Fruit fly (Drosophila melanogaster): ENCODE data around the gene CG14106.
A peak's percentile ranks its signal among the peaks of the same experiment; 100 is the strongest.

Gene CG14106

DNA sequence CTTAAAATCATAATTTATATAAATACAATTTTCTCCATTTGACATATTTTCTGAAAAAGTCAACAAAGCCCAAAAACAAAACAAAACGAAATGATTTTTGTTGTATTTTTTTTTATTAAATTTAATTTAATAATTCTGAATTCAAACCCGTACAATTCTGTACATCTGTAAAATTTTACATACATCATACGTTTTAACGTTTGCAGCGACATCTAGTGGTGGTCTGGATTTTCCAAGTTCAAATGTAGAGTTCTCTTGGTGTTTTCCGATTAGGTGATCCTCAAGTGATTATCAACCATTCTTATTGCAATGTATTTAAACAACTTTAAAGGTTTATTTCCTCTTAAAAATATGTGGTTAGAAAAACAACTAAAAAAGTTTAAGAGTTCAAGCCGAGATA lies 14.5 kb downstream of the CG14106 start (continued):
- TF ChIP-seq dpn (GFP tag; optimal IDR thresholded peaks at IDR 0.05), result peak; percentile 24 to 63
- peak; percentile 57 for TF ChIP-seq trem (tag; optimal IDR thresholded peaks at IDR 0.05)
- peak; percentile 66 for TF ChIP-seq Chrac-16 (GFP tag; optimal IDR thresholded peaks at IDR 0.05)
- no peak for TF ChIP-seq esg (GFP tag; conservative IDR thresholded peaks at IDR 0.05)
- no peak for TF ChIP-seq pb (GFP tag; optimal IDR thresholded peaks at IDR 0.05)
- TF ChIP-seq BEAF-32 (GFP tag; optimal IDR thresholded peaks at IDR 0.05), result no peak
- peak; percentile 43 for TF ChIP-seq mam (GFP tag; optimal IDR thresholded peaks at IDR 0.05)
- peak; percentile 22 for TF ChIP-seq CG12769 (tag; optimal IDR thresholded peaks at IDR 0.05)
- peak; percentile 73 for TF ChIP-seq CG17829 (tag; optimal IDR thresholded peaks at IDR 0.05)
- peak; percentile 7 for TF ChIP-seq CG13424 (tag; optimal IDR thresholded peaks at IDR 0.05)
- TF ChIP-seq CG31441 (GFP tag; IDR thresholded peaks at IDR 0.05), result no peak
- no peak for TF ChIP-seq Stat92E (GFP tag; optimal IDR thresholded peaks at IDR 0.05)
- TF ChIP-seq dmrt11E (tag; optimal IDR thresholded peaks at IDR 0.05), result peak; percentile 19
- TF ChIP-seq zen (tag; optimal IDR thresholded peaks at IDR 0.05), result peak; percentile 83
- peak; percentile 22; the same call in 1 of the 2 replicates for TF ChIP-seq CG32772 (GFP tag; IDR thresholded peaks at IDR 0.05)
- TF ChIP-seq Dbx (GFP tag; IDR thresholded peaks at IDR 0.05), result peak; percentile 28; the same call in 1 of the 3 replicates
- peak; percentile 65; the same call in 1 of the 3 replicates for TF ChIP-seq CG2199 (GFP tag; IDR thresholded peaks at IDR 0.05)
- peak; percentile 20 for TF ChIP-seq Antp (GFP tag; optimal IDR thresholded peaks at IDR 0.05)
- no peak for TF ChIP-seq sna (GFP tag; IDR thresholded peaks at IDR 0.05; ENCODE audit: partially characterized antibody)
- TF ChIP-seq CG30403 (GFP tag; optimal IDR thresholded peaks at IDR 0.05), result peak; percentile 49
- TF ChIP-seq ind (GFP tag; optimal IDR thresholded peaks at IDR 0.05), result peak; percentile 33
- peak; percentile 59; the same call in 1 of the 2 replicates for TF ChIP-seq CG32532 (GFP tag; IDR thresholded peaks at IDR 0.05)
- peak; percentile 37 for TF ChIP-seq vvl (GFP tag; IDR thresholded peaks at IDR 0.05)
- no peak for TF ChIP-seq hb (GFP tag; IDR thresholded peaks at IDR 0.05; ENCODE audit: partially characterized antibody)
- peak; percentile 11 for TF ChIP-seq bab2 (GFP tag; optimal IDR thresholded peaks at IDR 0.05)
- no peak for TF ChIP-seq CG14667 (GFP tag; IDR thresholded peaks at IDR 0.05)
- TF ChIP-seq C15 (GFP tag; IDR thresholded peaks at IDR 0.05), result no peak
- TF ChIP-seq fd102C (GFP tag; optimal IDR thresholded peaks at IDR 0.05), result peak; percentile 51
- no peak for TF ChIP-seq dan (GFP tag; IDR thresholded peaks at IDR 0.05)
- TF ChIP-seq CG11504 (tag; optimal IDR thresholded peaks at IDR 0.05), result peak; percentile 44
- no peak for TF ChIP-seq gro (GFP tag; optimal IDR thresholded peaks at IDR 0.05)
- TF ChIP-seq CG12391 (tag; optimal IDR thresholded peaks at IDR 0.05), result peak; percentile 16
- peak; percentile 20 for TF ChIP-seq CG1647 (GFP tag; optimal IDR thresholded peaks at IDR 0.05)
- TF ChIP-seq amos (GFP tag; IDR thresholded peaks at IDR 0.05; ENCODE audit: partially characterized antibody), result peak; percentile 56
- peak; percentile 37 for TF ChIP-seq grau (tag; optimal IDR thresholded peaks at IDR 0.05)
- TF ChIP-seq pita (GFP tag; optimal IDR thresholded peaks at IDR 0.05), result peak; percentile 50
- TF ChIP-seq slbo (GFP tag; IDR thresholded peaks at IDR 0.05), result peak; percentile 64; the same call in 1 of the 2 replicates
- no peak for TF ChIP-seq sob (GFP tag; IDR thresholded peaks at IDR 0.05)
- peak; percentile 43 for TF ChIP-seq tin (GFP tag; optimal IDR thresholded peaks at IDR 0.05)
- peak; percentile 39 for TF ChIP-seq lilli (GFP tag; optimal IDR thresholded peaks at IDR 0.05)
- no peak for TF ChIP-seq klu (GFP tag; IDR thresholded peaks at IDR 0.05)
- TF ChIP-seq D (optimal IDR thresholded peaks at IDR 0.05), result no peak
- TF ChIP-seq D (GFP tag; optimal IDR thresholded peaks at IDR 0.05), result no peak
- TF ChIP-seq Dip3 (GFP tag; optimal IDR thresholded peaks at IDR 0.05), result peak; percentile 14
- no peak for TF ChIP-seq otp (GFP tag; IDR thresholded peaks at IDR 0.05)
- no peak for TF ChIP-seq lov (optimal IDR thresholded peaks at IDR 0.05)
- TF ChIP-seq lov (GFP tag; IDR thresholded peaks at IDR 0.05), result no peak
- TF ChIP-seq Scr (GFP tag; IDR thresholded peaks at IDR 0.05; ENCODE audit: partially characterized antibody), result no peak
- TF ChIP-seq CG9817 (tag; optimal IDR thresholded peaks at IDR 0.05), result peak; percentile 48
- TF ChIP-seq Fer2 (tag; optimal IDR thresholded peaks at IDR 0.05), result no peak
- TF ChIP-seq Bgb (GFP tag; IDR thresholded peaks at IDR 0.05; ENCODE audit: partially characterized antibody), result peak; percentile 62
